Fruit fly (Drosophila melanogaster) whole organism, larva: Measurements from ENCODE around the gene CG5986.

Experiments used
- noc ChIP-seq: fragments of 200-800 bp; sonication (Bioruptor generic); optimal IDR thresholded peaks from 3 replicates; lab custom pipeline; 2019; ENCODE audit warnings: missing biosample characterization, mild to moderate bottlenecking, missing genetic modification characterization, moderate library complexity

CG5986 gene

dm6 chr3R:24024688-24025087 is 22.9 kb upstream of the CG5986 start:
- no peak for TF ChIP-seq noc (tag; lab: Kevin White, UChicago)

- TF ChIP-seq noc (tag; lab: Kevin White, UChicago), result no peak
Observed at dm6 chr3R:24025715-24026467, 21.7 kb upstream of the CG5986 start.

- no peak for TF ChIP-seq noc (tag; lab: Kevin White, UChicago)
Observed at dm6 chr3R:24026503-24026902, 21.1 kb upstream of the CG5986 start.

- TF ChIP-seq noc (tag; lab: Kevin White, UChicago), result no peak
Observed at dm6 chr3R:24027222-24027621, 20.4 kb upstream of the CG5986 start.

- TF ChIP-seq noc (tag; lab: Kevin White, UChicago), result peak; percentile 14
Observed at dm6 chr3R:24031019-24031824, 16.4 kb upstream of the CG5986 start.

- TF ChIP-seq noc (tag; lab: Kevin White, UChicago), result no peak
Observed at dm6 chr3R:24031825-24032523, 15.6 kb upstream of the CG5986 start, which contains the start of the genes KrT95D and Mettl3. Gene KrT95D, minus strand, starts transcription at chr3R:24031827. Gene Mettl3, plus strand, starts transcription at chr3R:24032157.

dm6 chr3R:24037538-24038265 is 9.9 kb upstream of the CG5986 start, which contains the start of gene spas:
Gene spas, plus strand, starts transcription at chr3R:24038215.
- peak; percentile 10 for TF ChIP-seq noc (tag; lab: Kevin White, UChicago)

dm6 chr3R:24038736-24039556 is 8.6 kb upstream of the CG5986 start, which contains the start of gene Miro:
Gene Miro, minus strand, starts transcription at chr3R:24038847.
- TF ChIP-seq noc (tag; lab: Kevin White, UChicago), result no peak

dm6 chr3R:24046580-24047225 is 887 bp upstream of the CG5986 start:
- TF ChIP-seq noc (tag; lab: Kevin White, UChicago), result peak; percentile 41

- TF ChIP-seq noc (tag; lab: Kevin White, UChicago), result peak; percentile 46
Observed at dm6 chr3R:24047998-24048511, 465 bp downstream of the CG5986 start, which contains the start of gene Rox8. Gene Rox8, minus strand, starts transcription at chr3R:24048265.

dm6 chr3R:24050690-24051440 is 3.3 kb downstream of the CG5986 start, which contains the start of the genes Atg6 and Pisd:
Gene Atg6, minus strand, starts transcription at chr3R:24050782.
Gene Pisd, plus strand, starts transcription at chr3R:24050783.
- TF ChIP-seq noc (tag; lab: Kevin White, UChicago), result peak; percentile 49

dm6 chr3R:24051459-24052165 is 4.0 kb downstream of the CG5986 start:
- peak; percentile 66 for TF ChIP-seq noc (tag; lab: Kevin White, UChicago)
